Fruit fly (Drosophila melanogaster): ENCODE measurements around the gene CG33490.
A peak's percentile ranks its signal among the peaks of the same experiment; 100 is the strongest.

The CG33490 gene

DNA sequence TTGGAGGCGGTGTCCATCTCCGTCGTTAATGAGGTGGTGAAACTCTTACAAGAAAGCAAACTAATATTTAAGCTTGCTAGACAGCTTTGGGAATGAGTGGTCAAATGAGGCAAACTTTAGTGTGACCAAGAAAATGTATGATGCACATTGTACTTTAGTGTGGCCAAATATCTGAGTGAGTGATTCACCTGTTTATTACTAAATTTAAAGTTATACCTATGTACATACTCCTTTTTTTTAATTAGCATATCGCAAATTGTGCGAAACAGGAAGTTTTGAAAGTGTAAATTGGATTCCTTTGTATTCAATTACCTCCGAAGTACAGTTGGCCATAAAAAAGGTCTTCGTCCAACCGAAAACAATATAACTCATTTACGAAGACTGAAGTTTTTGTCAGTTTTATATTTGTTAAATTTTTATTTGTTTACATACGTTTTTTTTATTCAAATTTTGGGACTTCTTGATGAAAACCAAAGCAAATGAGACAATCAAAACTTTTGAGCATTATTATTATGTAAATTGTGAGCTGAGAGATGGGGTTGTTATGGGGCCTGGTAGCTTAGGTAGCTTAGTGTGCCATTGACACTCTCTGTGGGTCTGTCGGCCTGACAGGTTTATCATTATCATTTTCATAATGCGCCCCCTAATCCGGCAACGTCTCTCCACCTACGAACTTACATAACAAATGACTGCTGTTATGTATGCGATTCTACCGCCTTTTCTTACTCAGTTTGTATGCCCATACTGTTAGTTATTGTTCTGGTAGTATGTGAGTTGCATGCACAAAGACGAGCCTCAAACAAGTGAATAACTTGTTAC, 34.7 kb downstream of the CG33490 start:
- TF ChIP-seq noc (tag; optimal IDR thresholded peaks at IDR 0.05) = no peak

DNA sequence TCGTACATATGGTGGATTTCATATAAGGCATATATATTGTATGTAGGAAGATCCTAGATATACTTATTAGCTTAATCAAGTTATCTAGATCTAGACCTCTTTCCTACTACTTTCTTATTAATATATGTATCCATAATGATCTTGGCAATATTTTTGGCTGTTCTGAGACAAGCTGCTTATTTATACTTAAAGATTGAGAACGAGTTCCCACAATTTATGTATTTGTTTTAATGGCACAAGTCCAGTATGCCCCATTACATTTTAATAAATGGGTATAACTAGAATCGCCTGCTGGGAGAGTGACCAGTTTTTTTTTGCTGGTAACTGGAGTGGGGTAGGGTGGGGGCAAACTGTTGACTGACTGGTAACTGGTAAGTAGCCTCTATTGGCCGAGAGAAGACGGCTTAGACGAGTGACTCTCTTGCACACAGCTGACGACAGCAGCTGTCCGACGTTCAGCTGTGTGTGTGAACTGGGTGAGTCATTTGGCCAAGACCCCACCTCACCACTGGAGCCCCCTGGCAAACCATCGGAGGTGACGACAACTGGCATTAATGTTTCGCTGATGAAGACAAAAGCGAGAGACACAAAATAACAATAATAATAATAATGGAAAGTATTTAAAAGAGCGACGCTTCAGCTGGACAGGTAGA, 37.6 kb downstream of the CG33490 start:
- no peak for TF ChIP-seq noc (tag; optimal IDR thresholded peaks at IDR 0.05)

DNA sequence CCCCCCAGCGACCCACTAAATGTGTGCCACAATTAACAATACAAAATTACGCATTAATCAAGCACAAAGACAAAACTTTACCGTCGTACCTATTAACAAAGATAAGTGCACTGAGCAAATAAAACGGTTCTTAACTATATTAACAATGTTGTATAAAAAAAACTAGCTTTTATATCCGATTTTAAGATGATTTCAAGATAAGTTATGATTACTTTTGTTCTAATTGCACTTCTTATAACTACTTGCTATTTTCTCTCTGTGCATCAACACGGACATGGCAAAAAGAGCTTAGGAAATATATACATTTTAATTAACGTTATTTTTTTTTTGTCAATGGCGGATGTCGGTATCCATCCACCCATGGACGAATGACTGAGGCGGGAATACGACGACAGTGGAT, 38.3 kb downstream of the CG33490 start:
- TF ChIP-seq noc (tag; optimal IDR thresholded peaks at IDR 0.05) = no peak

DNA sequence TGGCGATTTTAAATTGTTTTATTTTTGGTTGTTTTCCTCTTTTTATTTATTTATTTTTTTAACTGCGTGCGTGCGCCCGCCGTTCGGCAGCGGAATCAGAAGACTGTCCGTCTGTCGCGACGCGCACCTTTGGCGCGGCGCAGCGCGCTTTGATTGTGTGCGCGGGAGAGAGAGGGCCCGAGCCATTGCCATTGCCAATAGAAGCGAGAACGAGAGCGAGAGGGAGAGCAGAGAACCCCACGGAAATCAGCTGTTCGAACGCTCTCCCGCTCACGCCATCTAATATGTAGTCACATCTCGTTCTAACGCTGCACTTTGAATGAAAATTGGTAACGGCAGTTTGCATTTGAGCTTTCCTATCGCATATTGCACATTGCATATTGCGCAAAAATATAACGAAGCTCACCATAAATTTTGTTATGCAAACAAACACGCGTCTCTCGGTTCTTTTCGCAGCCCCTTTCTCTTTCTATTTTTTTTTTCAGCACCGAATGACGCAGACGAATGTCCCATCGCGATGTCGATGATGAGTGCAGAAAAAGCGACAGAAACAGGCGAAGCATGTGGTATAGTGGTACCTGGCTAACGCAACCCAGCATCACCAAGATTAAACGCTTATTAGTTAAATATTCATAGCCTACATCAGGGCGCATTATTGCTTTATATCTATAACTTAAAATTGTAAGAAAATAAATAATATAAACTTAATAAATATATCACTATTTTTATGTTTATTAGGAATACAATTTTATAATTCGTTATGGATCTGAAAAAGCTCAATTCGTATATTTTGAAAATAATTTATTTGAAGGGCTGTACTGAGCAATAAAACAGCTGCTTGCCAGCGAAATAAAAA, 39.8 kb downstream of the CG33490 start:
- TF ChIP-seq noc (tag; optimal IDR thresholded peaks at IDR 0.05) = peak; percentile 73

DNA sequence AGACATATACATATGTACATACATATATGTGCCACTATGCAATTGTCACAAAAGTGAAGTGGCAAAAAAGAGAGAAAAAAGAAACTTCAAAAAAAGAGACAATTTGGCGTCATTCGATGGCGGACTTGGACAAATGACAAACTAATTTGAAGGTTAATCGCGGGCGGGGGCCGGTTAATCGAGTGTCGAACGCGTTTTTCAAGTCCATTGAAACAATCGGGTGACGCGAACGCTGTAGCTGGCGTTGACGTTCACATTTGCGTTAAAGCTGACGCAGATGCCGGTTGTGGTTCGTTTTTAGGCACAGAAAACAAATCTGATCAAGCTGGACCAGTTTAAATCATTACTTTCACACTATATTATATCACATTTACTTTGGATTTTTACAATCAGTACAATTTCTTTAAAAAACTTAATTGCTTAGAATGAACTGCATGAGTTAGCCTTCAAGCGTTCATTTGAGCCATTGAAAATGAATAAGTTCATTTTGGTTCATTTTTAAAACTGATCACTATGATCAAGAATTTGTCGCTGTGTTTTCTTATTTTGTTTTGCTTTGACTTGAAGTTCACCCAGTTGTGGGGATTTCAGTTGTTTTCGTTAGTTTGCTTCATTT, 40.7 kb downstream of the CG33490 start:
- peak; percentile 62 for TF ChIP-seq noc (tag; optimal IDR thresholded peaks at IDR 0.05)

DNA sequence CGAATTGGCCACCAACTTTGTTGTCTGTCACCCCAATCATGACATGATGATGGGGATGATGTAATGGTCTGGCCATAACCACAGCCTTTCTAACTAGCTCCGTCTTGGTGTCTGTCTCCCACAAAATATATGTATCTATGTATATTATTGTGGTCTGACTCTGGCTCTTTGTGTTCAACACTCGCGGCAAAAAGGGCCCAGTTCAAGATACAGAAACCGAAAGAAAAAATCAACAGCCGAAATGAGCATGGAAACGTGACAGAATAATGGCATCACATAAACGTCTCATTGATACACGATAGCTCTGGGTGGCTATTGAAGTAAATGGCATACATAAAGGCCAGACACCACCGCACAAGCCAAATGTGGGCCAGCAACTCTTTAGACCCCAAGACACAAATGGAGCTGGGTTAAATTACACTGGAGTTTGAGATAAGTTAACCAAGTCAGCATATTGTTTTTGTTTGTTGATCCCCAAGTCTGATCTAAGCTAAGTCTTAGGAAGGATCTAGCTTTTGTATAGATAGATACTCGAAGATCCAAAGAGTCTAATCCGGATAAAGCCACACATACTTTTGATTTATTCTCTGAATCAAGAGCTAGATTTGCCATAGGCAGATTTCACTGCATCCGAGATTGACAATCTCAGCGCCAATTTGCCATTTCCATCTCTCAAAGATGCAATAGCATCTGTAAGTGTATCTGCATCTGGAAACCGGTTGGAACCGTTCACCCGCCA, 42.3 kb downstream of the CG33490 start:
- TF ChIP-seq noc (tag; optimal IDR thresholded peaks at IDR 0.05) = no peak

DNA sequence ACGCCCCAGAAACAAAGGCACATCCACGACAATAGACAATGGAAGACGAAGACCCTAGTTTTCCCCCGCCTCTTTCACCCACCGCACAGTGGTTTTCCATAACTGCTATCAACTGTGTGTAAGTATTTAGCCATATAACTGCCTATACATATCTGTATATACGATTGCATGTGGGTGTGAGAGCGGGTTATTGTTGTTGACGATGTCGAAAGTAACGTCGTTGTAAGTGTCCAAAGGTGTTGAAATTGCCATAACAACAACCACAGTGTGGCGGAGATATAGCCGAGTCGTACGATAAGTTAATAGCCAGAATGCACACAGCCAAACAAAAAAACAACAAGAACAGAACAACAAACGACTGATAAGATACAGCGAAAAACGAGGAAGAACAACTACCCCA, 43.2 kb downstream of the CG33490 start:
- no peak for TF ChIP-seq noc (tag; optimal IDR thresholded peaks at IDR 0.05)

DNA sequence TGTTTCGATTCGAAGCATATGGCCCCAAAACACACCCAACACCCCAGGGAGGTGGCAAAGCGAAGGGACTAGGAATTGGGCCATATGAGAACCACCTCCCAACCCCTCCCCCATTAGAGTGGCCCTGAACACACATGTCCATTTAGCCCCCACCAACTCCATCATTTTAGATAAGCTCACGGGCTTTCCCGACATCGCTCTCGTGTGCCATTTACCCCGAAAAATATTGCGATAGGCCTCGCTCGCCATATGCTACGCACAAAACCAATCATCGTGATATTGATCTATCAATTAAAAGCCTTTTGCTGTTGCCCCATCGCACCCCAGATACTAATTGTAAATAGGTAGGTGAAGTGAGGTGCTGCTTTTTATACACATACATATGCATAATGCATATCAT, 44.1 kb downstream of the CG33490 start:
- no peak for TF ChIP-seq noc (tag; optimal IDR thresholded peaks at IDR 0.05)

DNA sequence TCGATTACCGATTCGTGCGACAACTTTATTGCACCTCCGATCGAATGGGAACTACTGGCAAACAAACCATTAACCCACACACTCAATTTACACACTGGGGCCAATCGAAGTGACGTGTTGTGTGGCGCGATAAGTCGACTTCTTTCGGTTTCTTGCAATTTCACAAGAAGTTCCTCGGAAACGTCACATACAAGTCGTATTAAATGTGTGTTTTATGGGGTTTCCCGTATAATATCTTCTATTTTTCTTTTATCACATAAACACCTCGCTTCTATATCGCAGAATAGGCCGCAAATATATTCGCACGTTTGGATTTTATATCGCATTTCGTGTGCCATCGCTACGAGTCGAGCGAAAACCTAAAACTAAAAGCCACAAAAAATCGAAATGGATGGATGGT, 44.8 kb downstream of the CG33490 start:
- TF ChIP-seq noc (tag; optimal IDR thresholded peaks at IDR 0.05) = no peak

DNA sequence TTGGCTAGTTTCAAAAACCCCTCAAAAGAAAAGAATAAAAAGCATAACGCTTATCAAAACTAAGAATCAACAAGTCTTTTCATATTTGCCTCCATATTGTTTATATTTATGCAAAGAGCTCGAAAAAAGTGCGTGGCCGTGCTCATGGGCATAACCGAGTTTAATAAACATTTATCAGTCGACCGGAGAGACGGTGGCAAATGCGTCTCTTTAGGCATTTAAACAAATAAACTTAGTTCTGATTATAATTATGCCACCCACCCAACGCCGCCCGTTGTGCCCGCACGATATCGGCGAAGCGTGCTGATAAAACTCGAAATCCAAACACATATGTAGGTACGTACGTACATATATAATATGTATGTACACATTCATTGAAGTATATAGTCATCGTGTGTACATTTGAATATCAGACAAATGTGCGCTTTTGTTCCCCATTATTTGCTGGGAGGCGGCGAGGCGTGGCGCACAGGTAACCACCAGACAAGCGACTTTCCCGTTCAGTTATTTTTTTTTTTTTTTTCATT, 46.0 kb downstream of the CG33490 start:
- no peak for TF ChIP-seq noc (tag; optimal IDR thresholded peaks at IDR 0.05)

DNA sequence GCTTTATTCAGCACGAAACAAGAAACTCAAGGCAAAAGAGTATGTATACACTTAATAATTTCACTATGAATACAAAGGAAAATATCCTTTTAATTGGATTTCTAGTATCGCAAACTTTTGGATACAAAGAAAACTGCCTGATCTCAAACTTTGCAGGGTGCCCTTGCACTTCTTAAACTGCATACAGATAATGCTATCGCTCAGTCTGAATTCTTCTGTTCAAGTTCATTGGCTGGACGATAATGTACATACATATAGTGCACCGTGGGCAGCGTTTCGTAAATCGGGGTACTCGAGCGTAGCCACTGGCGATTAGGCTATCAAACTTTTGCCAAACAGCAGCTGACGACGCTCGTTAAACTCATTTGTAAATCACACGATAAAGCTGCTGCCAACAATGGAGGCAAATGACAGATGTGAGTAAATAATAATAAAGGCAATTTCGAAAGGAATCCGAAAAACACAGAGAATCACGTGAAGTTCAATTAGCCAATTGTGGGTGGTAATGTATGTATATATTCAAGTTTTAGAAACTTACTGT, 47.7 kb downstream of the CG33490 start:
- no peak for TF ChIP-seq noc (tag; optimal IDR thresholded peaks at IDR 0.05)

DNA sequence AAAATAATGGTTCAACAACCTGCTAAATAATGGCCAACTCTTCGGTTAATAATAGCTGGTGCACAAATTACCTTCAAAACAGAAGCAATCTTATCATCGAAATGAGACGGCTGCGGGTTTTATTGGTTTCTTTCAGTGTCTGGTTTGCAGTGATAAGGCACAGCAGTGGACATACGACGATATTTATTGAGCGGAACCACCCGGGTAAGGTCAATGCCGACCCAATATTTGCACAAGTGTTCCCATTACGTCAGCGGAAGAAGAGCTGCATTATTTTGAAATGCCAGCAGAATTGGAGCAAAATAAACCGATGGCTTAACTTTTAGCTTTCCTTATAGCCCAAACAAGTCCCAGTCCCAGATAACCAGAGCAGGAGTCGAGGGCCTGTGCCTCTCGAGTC, 48.7 kb downstream of the CG33490 start:
- TF ChIP-seq noc (tag; optimal IDR thresholded peaks at IDR 0.05) = no peak

DNA sequence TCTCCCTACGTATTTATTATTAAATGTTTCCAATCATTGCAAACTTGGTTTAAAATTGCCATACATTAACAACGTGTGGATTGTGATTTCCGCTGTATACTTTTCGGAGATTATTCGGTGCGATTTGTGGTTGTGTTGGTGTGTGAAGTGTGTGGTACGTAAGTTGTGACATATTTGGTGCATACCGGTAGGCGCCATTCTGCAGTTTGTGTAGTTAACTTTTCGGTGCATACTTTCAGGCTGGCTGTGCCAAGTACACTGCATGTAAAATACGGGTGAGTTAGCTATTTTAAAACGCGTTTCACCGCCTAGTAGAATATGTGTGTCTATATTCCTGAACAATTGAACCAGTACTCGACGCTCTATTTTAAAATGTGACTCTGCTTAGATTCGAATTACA, 51.2 kb downstream of the CG33490 start:
- TF ChIP-seq noc (tag; optimal IDR thresholded peaks at IDR 0.05) = no peak
